Fruit fly (Drosophila melanogaster): ENCODE data around the gene CG5478.
A peak's percentile ranks its signal among the peaks of the same experiment; 100 is the strongest.

The CG5478 gene

DNA sequence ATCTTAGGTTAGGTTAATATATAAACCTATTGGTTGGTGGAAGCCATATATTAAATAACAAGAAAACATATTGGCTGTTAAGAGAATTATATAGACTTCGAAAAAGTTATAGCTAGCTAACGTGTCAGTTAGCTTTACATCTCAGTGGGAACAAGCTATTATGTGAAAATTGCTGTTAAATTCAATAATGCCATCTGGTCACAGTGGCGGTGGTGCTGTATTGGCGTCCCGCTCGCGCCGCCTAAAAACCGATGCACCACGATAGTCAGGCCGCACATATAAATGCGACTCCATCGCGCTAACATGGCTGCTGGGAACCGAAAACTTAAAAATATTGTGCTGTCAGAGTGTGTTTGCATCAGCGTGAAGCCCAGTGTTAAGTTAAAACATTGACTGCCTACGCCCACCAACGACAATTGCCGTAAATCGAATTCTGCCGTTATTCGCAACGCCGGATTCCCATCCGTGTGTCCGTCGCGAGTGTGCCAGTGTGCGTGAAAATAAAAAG, 39.5 kb upstream of the CG5478 start, which contains the start of gene Hel89B (continued):
- TF ChIP-seq CG6854 (GFP tag; optimal IDR thresholded peaks at IDR 0.05) = peak; percentile 50

DNA sequence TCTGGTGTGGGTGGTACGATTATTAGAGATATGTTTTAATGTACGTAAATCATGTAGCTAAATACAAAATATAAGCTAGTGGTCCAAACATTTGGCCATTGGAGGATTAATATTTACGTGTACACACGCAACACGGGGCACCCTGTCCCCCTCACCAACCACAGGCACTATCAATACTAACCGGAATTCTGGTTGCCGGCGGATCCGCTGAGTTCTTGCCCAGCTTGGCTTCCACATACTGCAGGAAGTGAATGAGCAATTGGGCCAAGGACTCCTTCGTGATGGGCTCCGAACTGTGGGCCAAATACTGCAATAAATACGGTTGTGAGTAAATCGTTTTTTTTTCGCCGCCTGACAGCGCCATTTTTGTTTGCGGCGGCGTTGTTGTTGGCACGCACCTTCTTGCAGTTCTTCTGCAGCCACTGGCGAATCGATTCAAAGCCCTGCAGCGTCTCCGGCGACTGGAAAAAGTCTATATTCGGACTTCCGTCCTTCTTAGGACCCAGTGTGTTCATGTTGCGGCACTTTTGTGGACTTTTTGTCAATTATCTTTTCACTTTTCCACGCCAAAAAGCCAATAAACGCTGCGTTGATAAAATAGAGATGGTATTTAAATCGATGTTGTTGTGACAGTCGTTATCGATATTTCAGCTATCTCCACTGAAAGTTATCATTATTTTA, 38.9 kb upstream of the CG5478 start, which contains the start of gene mor:
Gene mor (minus strand): TSS at position 616 of the 681 bp plus-strand sequence.
- TF ChIP-seq CG6854 (GFP tag; optimal IDR thresholded peaks at IDR 0.05) (peak; percentile 12), Eip78C (GFP tag) (peak; percentile 21), CG6808 (GFP tag; optimal IDR thresholded peaks at IDR 0.05) (peak; percentile 10), ss (GFP tag; optimal IDR thresholded peaks at IDR 0.05) (peak; percentile 13 to 45), CG1621 (tag; optimal IDR thresholded peaks at IDR 0.05) (peak; percentile 15), OdsH (GFP tag; optimal IDR thresholded peaks at IDR 0.05) (no peak)

DNA sequence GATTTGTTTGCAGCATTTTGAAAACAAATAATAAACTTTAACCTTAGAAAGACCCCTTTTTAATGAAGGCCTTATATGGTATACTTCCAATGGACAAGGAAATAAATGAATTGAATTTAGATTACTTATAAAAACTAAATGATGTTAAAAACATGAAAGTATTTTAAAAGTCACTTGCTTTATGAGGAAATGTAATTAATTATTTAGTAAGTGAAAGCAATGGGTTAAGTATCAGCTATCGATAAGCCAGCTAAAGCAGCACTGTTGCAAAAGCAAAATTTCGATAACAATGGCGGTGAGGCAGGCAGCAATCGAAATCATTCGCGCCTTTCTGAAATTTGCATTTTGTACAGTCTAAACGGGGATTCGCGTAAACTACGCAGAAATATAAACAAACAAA, 31.6 kb upstream of the CG5478 start, which contains the start of the genes CG32856 and Rbf2:
Gene CG32856 (minus strand): TSS at position 183 of the 400 bp plus-strand sequence.
Gene Rbf2 (plus strand): TSS at position 278 of the 400 bp plus-strand sequence.
- TF ChIP-seq Smox (GFP tag; optimal IDR thresholded peaks at IDR 0.05) = peak; percentile 92
- peak; percentile 90 for TF ChIP-seq CG15336 (GFP tag; IDR thresholded peaks at IDR 0.05)
- peak; percentile 85 for TF ChIP-seq Sox102F (GFP tag; optimal IDR thresholded peaks at IDR 0.05)
- no peak for TF ChIP-seq fd85E (GFP tag; optimal IDR thresholded peaks at IDR 0.05)
- TF ChIP-seq esn (GFP tag; optimal IDR thresholded peaks at IDR 0.05) = peak; percentile 94
- TF ChIP-seq Eip75B (GFP tag; optimal IDR thresholded peaks at IDR 0.05) = peak; percentile 78
- TF ChIP-seq spab (GFP tag; optimal IDR thresholded peaks at IDR 0.05) = peak; percentile 61
- TF ChIP-seq Blimp-1 (GFP tag; optimal IDR thresholded peaks at IDR 0.05) = no peak
- TF ChIP-seq topi (GFP tag; optimal IDR thresholded peaks at IDR 0.05) = peak; percentile 79
- peak; percentile 92 for TF ChIP-seq Hr4 (GFP tag; optimal IDR thresholded peaks at IDR 0.05)
- no peak for TF ChIP-seq Lpt (GFP tag; optimal IDR thresholded peaks at IDR 0.05)
- peak; percentile 93 for TF ChIP-seq Hr39 (GFP tag; optimal IDR thresholded peaks at IDR 0.05)
- TF ChIP-seq dsx (GFP tag; optimal IDR thresholded peaks at IDR 0.05; ENCODE audit: poor library complexity, severe bottlenecking) = peak; percentile 91
- TF ChIP-seq eg (GFP tag; IDR thresholded peaks at IDR 0.05) = no peak; the same call in 2 of the 3 replicates
- TF ChIP-seq fkh (GFP tag; optimal IDR thresholded peaks at IDR 0.05) = no peak
- TF ChIP-seq achi (GFP tag; optimal IDR thresholded peaks at IDR 0.05) = peak; percentile 88
- no peak for TF ChIP-seq CG1621 (tag; optimal IDR thresholded peaks at IDR 0.05)
- TF ChIP-seq CG7368 (GFP tag; optimal IDR thresholded peaks at IDR 0.05) = no peak
- TF ChIP-seq pdm3 (GFP tag; optimal IDR thresholded peaks at IDR 0.05) = peak; percentile 94
- peak; percentile 93 for TF ChIP-seq OdsH (GFP tag; optimal IDR thresholded peaks at IDR 0.05)
- peak; percentile 65 for TF ChIP-seq dac (GFP tag; optimal IDR thresholded peaks at IDR 0.05)
- peak; percentile 90 for TF ChIP-seq Ets21C (GFP tag; optimal IDR thresholded peaks at IDR 0.05)
- TF ChIP-seq Ets96B (tag; optimal IDR thresholded peaks at IDR 0.05) = peak; percentile 89
- TF ChIP-seq vri (GFP tag; optimal IDR thresholded peaks at IDR 0.05) = no peak
- TF ChIP-seq Sox15 (GFP tag; optimal IDR thresholded peaks at IDR 0.05) = peak; percentile 85
- peak; percentile 97 for TF ChIP-seq Eip78C (GFP tag)
- peak; percentile 95 for TF ChIP-seq lz (GFP tag; optimal IDR thresholded peaks at IDR 0.05)
- TF ChIP-seq fd59A (GFP tag; optimal IDR thresholded peaks at IDR 0.05) = peak; percentile 74
- no peak for TF ChIP-seq CG3919 (GFP tag; optimal IDR thresholded peaks at IDR 0.05)
- TF ChIP-seq CG10631 (GFP tag; optimal IDR thresholded peaks at IDR 0.05) = peak; percentile 92
- TF ChIP-seq CG11902 (GFP tag; optimal IDR thresholded peaks at IDR 0.05) = peak; percentile 64
- TF ChIP-seq CG3032 (tag; optimal IDR thresholded peaks at IDR 0.05) = peak; percentile 77
- no peak for TF ChIP-seq CG4318 (GFP tag; optimal IDR thresholded peaks at IDR 0.05)
- TF ChIP-seq CG6854 (GFP tag; optimal IDR thresholded peaks at IDR 0.05) = no peak
- TF ChIP-seq CG6792 (GFP tag; optimal IDR thresholded peaks at IDR 0.05) = peak; percentile 84
- peak; percentile 50 for TF ChIP-seq CG9139 (GFP tag; optimal IDR thresholded peaks at IDR 0.05)
- peak; percentile 89 for TF ChIP-seq CG8119 (GFP tag; IDR thresholded peaks at IDR 0.05)
- peak; percentile 60 for TF ChIP-seq CG16779 (tag; optimal IDR thresholded peaks at IDR 0.05)
- no peak for TF ChIP-seq Eip93F (GFP tag; optimal IDR thresholded peaks at IDR 0.05)
- no peak for TF ChIP-seq CG11762 (GFP tag; optimal IDR thresholded peaks at IDR 0.05; ENCODE audit: insufficient read depth)
- peak; percentile 93 for TF ChIP-seq Met (GFP tag; optimal IDR thresholded peaks at IDR 0.05)
- TF ChIP-seq svp (GFP tag) = peak; percentile 95
- peak in 1 of 2 experiments; percentile 76 for TF ChIP-seq ss (GFP tag; optimal IDR thresholded peaks at IDR 0.05)
- peak; percentile 93 for TF ChIP-seq acj6 (GFP tag; optimal IDR thresholded peaks at IDR 0.05)
- no peak for TF ChIP-seq CG6808 (GFP tag; optimal IDR thresholded peaks at IDR 0.05)
